Fruit fly (Drosophila melanogaster): ENCODE results near the gene PGRP-SB1.
A peak's percentile ranks its signal among the peaks of the same experiment; 100 is the strongest.

PGRP-SB1 gene

dm6 chr3L:16765647-16766628 is 38.1 kb upstream of the PGRP-SB1 start, which contains the start of gene Nrt (continued):
- no peak for TF ChIP-seq CG8944 (GFP tag; optimal IDR thresholded peaks at IDR 0.05)
- TF ChIP-seq CG7928 (GFP tag; optimal IDR thresholded peaks at IDR 0.05): peak; percentile 1
- TF ChIP-seq Blimp-1 (GFP tag; optimal IDR thresholded peaks at IDR 0.05): peak; percentile 78
- TF ChIP-seq CG32532 (GFP tag; IDR thresholded peaks at IDR 0.05): peak; percentile 73
- TF ChIP-seq Fer1 (GFP tag; optimal IDR thresholded peaks at IDR 0.05): peak; percentile 82
- TF ChIP-seq Doc3 (GFP tag; IDR thresholded peaks at IDR 0.05; ENCODE audit: partially characterized antibody): no peak
- peak; percentile 57 for TF ChIP-seq CG13775 (GFP tag; optimal IDR thresholded peaks at IDR 0.05)
- 0 out of 2 replicates have a peak, but pooled peaks have one; percentile 34 for TF ChIP-seq Scr (GFP tag; IDR thresholded peaks at IDR 0.05; ENCODE audit: partially characterized antibody)
- TF ChIP-seq nerfin-2 (GFP tag; IDR thresholded peaks at IDR 0.05; ENCODE audit: partially characterized antibody): 0 out of 2 replicates have a peak, but pooled peaks have one; percentile 40
- peak; percentile 58 for TF ChIP-seq CG13287 (GFP tag; IDR thresholded peaks at IDR 0.05; ENCODE audit: partially characterized antibody)
- peak; percentile 63 for TF ChIP-seq CG7839 (tag; optimal IDR thresholded peaks at IDR 0.05)
- 0 out of 2 replicates have a peak, but pooled peaks have one; percentile 27 for TF ChIP-seq CG3847 (GFP tag; IDR thresholded peaks at IDR 0.05)
- TF ChIP-seq Med (GFP tag): peak; percentile 93
- peak; percentile 63 for TF ChIP-seq BtbVII (GFP tag; optimal IDR thresholded peaks at IDR 0.05)
- TF ChIP-seq cas (GFP tag; IDR thresholded peaks at IDR 0.05): no peak
- TF ChIP-seq h (optimal IDR thresholded peaks at IDR 0.05): no peak
- TF ChIP-seq Max (GFP tag; optimal IDR thresholded peaks at IDR 0.05): peak; percentile 59
- TF ChIP-seq ap (GFP tag; IDR thresholded peaks at IDR 0.05): no peak; the same call in 1 of the 2 replicates
- TF ChIP-seq Hsf (GFP tag; optimal IDR thresholded peaks at IDR 0.05): peak; percentile 26
- peak; percentile 41 for TF ChIP-seq CG8290 (GFP tag; optimal IDR thresholded peaks at IDR 0.05)
- TF ChIP-seq CG8290 (tag; optimal IDR thresholded peaks at IDR 0.05): peak; percentile 2 to 56
- TF ChIP-seq bigmax (GFP tag; optimal IDR thresholded peaks at IDR 0.05): no peak
- TF ChIP-seq vnd (GFP tag; IDR thresholded peaks at IDR 0.05; ENCODE audit: partially characterized antibody): no peak
- TF ChIP-seq Lim3 (GFP tag; IDR thresholded peaks at IDR 0.05): no peak
- TF ChIP-seq Optix (GFP tag; IDR thresholded peaks at IDR 0.05): no peak
- no peak for TF ChIP-seq Dip2 (GFP tag; IDR thresholded peaks at IDR 0.05)
- peak; percentile 66; the same call in 1 of the 2 replicates for TF ChIP-seq tna (GFP tag; IDR thresholded peaks at IDR 0.05; ENCODE audit: partially characterized antibody)
- TF ChIP-seq pnt (GFP tag; optimal IDR thresholded peaks at IDR 0.05): no peak
- TF ChIP-seq zen2 (GFP tag; IDR thresholded peaks at IDR 0.05; ENCODE audit: partially characterized antibody): no peak
- TF ChIP-seq Dfd (GFP tag; optimal IDR thresholded peaks at IDR 0.05): no peak
- TF ChIP-seq CG11085 (GFP tag; IDR thresholded peaks at IDR 0.05): no peak
- no peak for TF ChIP-seq CG6854 (GFP tag; optimal IDR thresholded peaks at IDR 0.05)
- no peak for TF ChIP-seq ERR (GFP tag; optimal IDR thresholded peaks at IDR 0.05)
- no peak for TF ChIP-seq CG7786 (GFP tag; optimal IDR thresholded peaks at IDR 0.05)
- TF ChIP-seq bowl (GFP tag; IDR thresholded peaks at IDR 0.05): 0 out of 2 replicates have a peak, but pooled peaks have one; percentile 10
- TF ChIP-seq Ravus (GFP tag; IDR thresholded peaks at IDR 0.05): no peak
- TF ChIP-seq HmgD (GFP tag; optimal IDR thresholded peaks at IDR 0.05): no peak
- no peak for TF ChIP-seq al (GFP tag; IDR thresholded peaks at IDR 0.05)
- TF ChIP-seq CG10209 (GFP tag; optimal IDR thresholded peaks at IDR 0.05): peak; percentile 41
- peak; percentile 73 for TF ChIP-seq CG11504 (tag; optimal IDR thresholded peaks at IDR 0.05)
- peak; percentile 67 for TF ChIP-seq salm (tag; optimal IDR thresholded peaks at IDR 0.05)
- TF ChIP-seq ac (GFP tag; optimal IDR thresholded peaks at IDR 0.05): no peak
- no peak for TF ChIP-seq fru (optimal IDR thresholded peaks at IDR 0.05)
- no peak for TF ChIP-seq grn (GFP tag; optimal IDR thresholded peaks at IDR 0.05)
- no peak for TF ChIP-seq Dad (GFP tag; optimal IDR thresholded peaks at IDR 0.05)
- no peak for TF ChIP-seq Myb (GFP tag; optimal IDR thresholded peaks at IDR 0.05)
- TF ChIP-seq CG14441 (GFP tag; IDR thresholded peaks at IDR 0.05): 0 out of 2 replicates have a peak, but pooled peaks have one; percentile 12
- TF ChIP-seq Tbp (GFP tag; optimal IDR thresholded peaks at IDR 0.05): no peak
- TF ChIP-seq CG5953 (GFP tag; IDR thresholded peaks at IDR 0.05): no peak; the same call in 1 of the 2 replicates

Data from whole organism, embryonic.